Fruit fly (Drosophila melanogaster) whole organism, embryonic: ENCODE data around the gene GstD7.

ENCODE experiments used
- CG10147 ChIP-seq: fragments of 200-800 bp; sonication (Bioruptor generic); optimal IDR thresholded peaks from 2 replicates; lab custom pipeline; 2019; ENCODE audit warnings: missing biosample characterization, mild to moderate bottlenecking, missing genetic modification characterization, moderate library complexity
- CG12104 ChIP-seq: fragments of 200-800 bp; sonication (Bioruptor generic); optimal IDR thresholded peaks from 3 replicates; lab custom pipeline; 2016; ENCODE audit warnings: missing biosample characterization, missing genetic modification characterization
- CG12155 ChIP-seq: fragments of 200-800 bp; sonication (Bioruptor generic); optimal IDR thresholded peaks from 3 replicates; lab custom pipeline; 2016; ENCODE audit warnings: missing biosample characterization, missing genetic modification characterization
- CG14860 ChIP-seq: fragments of 200-800 bp; sonication (Bioruptor generic); IDR thresholded peaks from 3 replicates; pipeline ENCODE4 v1.3.6; 2022; ENCODE audit warnings: missing biosample characterization, missing genetic modification characterization; ENCODE audit not compliant: partially characterized antibody
- CG15696 ChIP-seq: fragments of 200-800 bp; sonication (Bioruptor generic); optimal IDR thresholded peaks from 2 replicates; lab custom pipeline; 2019; ENCODE audit warnings: missing biosample characterization, mild to moderate bottlenecking, missing genetic modification characterization, moderate library complexity
- CG1602 ChIP-seq: fragments of 200-800 bp; sonication (Bioruptor generic); optimal IDR thresholded peaks from 3 replicates; lab custom pipeline; 2016; ENCODE audit warnings: missing biosample characterization, missing genetic modification characterization
- CG17186 ChIP-seq: fragments of 200-800 bp; sonication (Bioruptor generic); optimal IDR thresholded peaks from 3 replicates; lab custom pipeline; 2017; ENCODE audit warnings: missing biosample characterization, missing genetic modification reagents, missing genetic modification characterization
- CG18619 ChIP-seq: fragments of 200-800 bp; sonication (Bioruptor generic); optimal IDR thresholded peaks from 3 replicates; lab custom pipeline; 2017; ENCODE audit warnings: missing biosample characterization, mild to moderate bottlenecking, missing genetic modification characterization
- CG18764 ChIP-seq: fragments of 200-800 bp; sonication (Bioruptor generic); optimal IDR thresholded peaks from 3 replicates; lab custom pipeline; 2016; ENCODE audit warnings: missing biosample characterization, missing genetic modification characterization
- CG33557 ChIP-seq: fragments of 200-800 bp; sonication (Bioruptor generic); optimal IDR thresholded peaks from 2 replicates; lab custom pipeline; 2019; ENCODE audit warnings: missing biosample characterization, mild to moderate bottlenecking, missing genetic modification characterization, moderate library complexity
- CG34376 ChIP-seq: fragments of 200-800 bp; sonication (Bioruptor generic); optimal IDR thresholded peaks from 2 replicates; lab custom pipeline; 2018; ENCODE audit warnings: missing biosample characterization, mild to moderate bottlenecking, missing genetic modification characterization
- CG6254 ChIP-seq: fragments of 200-800 bp; sonication (Bioruptor generic); optimal IDR thresholded peaks from 3 replicates; lab custom pipeline; 2017; ENCODE audit warnings: mild to moderate bottlenecking, missing biosample characterization, missing genetic modification reagents, missing genetic modification characterization
- CG7271 ChIP-seq: fragments of 200-800 bp; sonication (Bioruptor generic); optimal IDR thresholded peaks from 2 replicates; lab custom pipeline; 2018; ENCODE audit warnings: missing biosample characterization, mild to moderate bottlenecking, missing genetic modification characterization, moderate library complexity
- CG7987 ChIP-seq: fragments of 200-800 bp; sonication (Bioruptor generic); optimal IDR thresholded peaks from 2 replicates; lab custom pipeline; 2018; ENCODE audit warnings: missing biosample characterization, mild to moderate bottlenecking, missing genetic modification characterization, moderate library complexity
- CTCF ChIP-seq: fragments of 200-800 bp; sonication (Bioruptor generic); optimal IDR thresholded peaks from 2 replicates; lab custom pipeline; 2017; ENCODE audit warnings: missing biosample characterization, mild to moderate bottlenecking, missing genetic modification characterization, moderate library complexity
- Dp ChIP-seq: fragments of 200-800 bp; sonication (Bioruptor generic); optimal IDR thresholded peaks from 2 replicates; lab custom pipeline; 2018; ENCODE audit warnings: missing biosample characterization, mild to moderate bottlenecking, missing genetic modification characterization, moderate library complexity
- HLHmδ ChIP-seq: fragments of 200-800 bp; sonication (Bioruptor generic); optimal IDR thresholded peaks from 2 replicates; lab custom pipeline; 2018; ENCODE audit warnings: missing biosample characterization, mild to moderate bottlenecking, missing genetic modification characterization, moderate library complexity
- HmgD ChIP-seq: fragments of 200-800 bp; sonication (Bioruptor generic); optimal IDR thresholded peaks from 3 replicates; lab custom pipeline; 2016; ENCODE audit warnings: missing biosample characterization, missing genetic modification characterization
- HmgZ ChIP-seq: fragments of 200-800 bp; sonication (Bioruptor generic); optimal IDR thresholded peaks from 2 replicates; lab custom pipeline; 2018; ENCODE audit warnings: missing biosample characterization, mild to moderate bottlenecking, missing genetic modification characterization
- Hr51 ChIP-seq, 2 experiments: fragments of 200-800 bp; sonication (Bioruptor generic); optimal IDR thresholded peaks; 2 replicates in 1 of 2; 3 replicates in 1 of 2; lab custom pipeline; 2016 to 2018; ENCODE audit warnings: missing biosample characterization in 2 of 2, missing genetic modification characterization in 2 of 2, mild to moderate bottlenecking in 1 of 2, moderate library complexity in 1 of 2
- MTF-1 ChIP-seq: fragments of 200-800 bp; sonication (Bioruptor generic); optimal IDR thresholded peaks from 2 replicates; lab custom pipeline; 2018; ENCODE audit warnings: missing biosample characterization, mild to moderate bottlenecking, missing genetic modification characterization, borderline replicate concordance
- Mrtf ChIP-seq: fragments of 200-800 bp; sonication (Bioruptor generic); IDR thresholded peaks from 3 replicates; pipeline ENCODE4 v1.3.6; 2022; ENCODE audit warnings: missing biosample characterization, missing genetic modification characterization
- NC2α ChIP-seq: fragments of 200-800 bp; sonication (Bioruptor generic); optimal IDR thresholded peaks from 2 replicates; lab custom pipeline; 2016; ENCODE audit warnings: missing biosample characterization, missing genetic modification characterization
- Nf-YA ChIP-seq: fragments of 200-800 bp; sonication (Bioruptor generic); IDR thresholded peaks from 2 replicates; pipeline ENCODE4 v1.3.6; 2022; ENCODE audit warnings: missing biosample characterization, missing genetic modification characterization
- Nf-YC ChIP-seq: fragments of 200-800 bp; optimal IDR thresholded peaks from 3 replicates; lab custom pipeline; 2019; ENCODE audit warnings: missing biosample characterization, mild to moderate bottlenecking, missing genetic modification characterization, moderate library complexity
- PHDP ChIP-seq: fragments of 200-800 bp; sonication (Bioruptor generic); optimal IDR thresholded peaks from 3 replicates; lab custom pipeline; 2018; ENCODE audit warnings: missing biosample characterization, mild to moderate bottlenecking, missing genetic modification characterization, moderate library complexity
- Poxn ChIP-seq: fragments of 200-800 bp; sonication (Bioruptor generic); IDR thresholded peaks from 2 replicates; pipeline ENCODE4 v1.3.6; 2022; ENCODE audit warnings: missing biosample characterization, missing genetic modification characterization
- Taf1 ChIP-seq: fragments of 200-800 bp; sonication (Bioruptor generic); IDR thresholded peaks from 2 replicates; pipeline ENCODE4 v1.3.6; 2022; ENCODE audit warnings: missing biosample characterization, missing genetic modification characterization
- Xbp1 ChIP-seq: fragments of 200-800 bp; sonication (Bioruptor generic); optimal IDR thresholded peaks from 3 replicates; lab custom pipeline; 2016; ENCODE audit warnings: missing biosample characterization, mild to moderate bottlenecking, missing genetic modification characterization
- ac ChIP-seq: fragments of 200-800 bp; sonication (Bioruptor generic); optimal IDR thresholded peaks from 3 replicates; lab custom pipeline; 2017; ENCODE audit warnings: missing biosample characterization, mild to moderate bottlenecking, missing genetic modification characterization
- ap ChIP-seq: fragments of 200-800 bp; sonication (Bioruptor generic); IDR thresholded peaks from 2 replicates; pipeline ENCODE4 v1.3.6; 2022; ENCODE audit warnings: missing biosample characterization, missing genetic modification characterization
- ato ChIP-seq: fragments of 200-800 bp; sonication (Bioruptor generic); IDR thresholded peaks from 2 replicates; pipeline ENCODE4 v1.3.6; 2022; ENCODE audit warnings: missing biosample characterization, missing genetic modification characterization; ENCODE audit not compliant: partially characterized antibody
- corto ChIP-seq: fragments of 200-800 bp; sonication (Bioruptor generic); optimal IDR thresholded peaks from 2 replicates; lab custom pipeline; 2016; ENCODE audit warnings: missing biosample characterization, mild to moderate bottlenecking, missing genetic modification characterization, moderate library complexity
- dan ChIP-seq: fragments of 200-800 bp; sonication (Bioruptor generic); IDR thresholded peaks from 2 replicates; pipeline ENCODE4 v1.3.6; 2022; ENCODE audit warnings: missing biosample characterization, missing genetic modification characterization
- dati ChIP-seq: fragments of 200-800 bp; sonication (Bioruptor generic); IDR thresholded peaks from 2 replicates; pipeline ENCODE4 v1.3.6; 2022; ENCODE audit warnings: missing biosample characterization, missing genetic modification characterization
- emc ChIP-seq: fragments of 200-800 bp; sonication (Bioruptor generic); optimal IDR thresholded peaks from 2 replicates; lab custom pipeline; 2016; ENCODE audit warnings: missing biosample characterization, missing genetic modification characterization
- en ChIP-seq: fragments of 200-800 bp; sonication (Bioruptor generic); optimal IDR thresholded peaks from 2 replicates; lab custom pipeline; 2016; ENCODE audit warnings: missing biosample characterization, missing genetic modification characterization
- fd102C ChIP-seq: fragments of 200-800 bp; sonication (Bioruptor generic); optimal IDR thresholded peaks from 2 replicates; lab custom pipeline; 2018; ENCODE audit warnings: missing biosample characterization, mild to moderate bottlenecking, missing genetic modification characterization, moderate library complexity
- fd3F ChIP-seq: fragments of 200-800 bp; sonication (Bioruptor generic); optimal IDR thresholded peaks from 2 replicates; lab custom pipeline; 2018; ENCODE audit warnings: missing biosample characterization, mild to moderate bottlenecking, missing genetic modification characterization, moderate library complexity
- gfzf ChIP-seq: fragments of 200-800 bp; sonication (Bioruptor generic); optimal IDR thresholded peaks from 2 replicates; lab custom pipeline; 2016; ENCODE audit warnings: missing biosample characterization, mild to moderate bottlenecking, missing genetic modification characterization, moderate library complexity
- jigr1 ChIP-seq: fragments of 200-800 bp; sonication (Bioruptor generic); IDR thresholded peaks from 3 replicates; pipeline ENCODE4 v1.3.6; 2022; ENCODE audit warnings: missing biosample characterization, missing genetic modification characterization
- mirr ChIP-seq: fragments of 200-800 bp; sonication (Bioruptor generic); optimal IDR thresholded peaks from 3 replicates; lab custom pipeline; 2018; ENCODE audit warnings: missing biosample characterization, mild to moderate bottlenecking, missing genetic modification characterization
- nau ChIP-seq: fragments of 200-800 bp; sonication (Bioruptor generic); optimal IDR thresholded peaks from 3 replicates; lab custom pipeline; 2017; ENCODE audit warnings: missing biosample characterization, mild to moderate bottlenecking, missing genetic modification characterization, missing genetic modification reagents
- ro ChIP-seq: fragments of 200-800 bp; sonication (Bioruptor generic); IDR thresholded peaks from 2 replicates; pipeline ENCODE4 v1.3.6; 2022; ENCODE audit warnings: missing biosample characterization, missing genetic modification characterization
- row ChIP-seq: fragments of 200-800 bp; sonication (Bioruptor generic); IDR thresholded peaks from 3 replicates; pipeline ENCODE4 v1.3.6; 2022; ENCODE audit warnings: missing biosample characterization, missing genetic modification characterization
- slou ChIP-seq: fragments of 200-800 bp; sonication (Bioruptor generic); optimal IDR thresholded peaks from 3 replicates; lab custom pipeline; 2016; ENCODE audit warnings: missing biosample characterization, missing genetic modification characterization
- tap ChIP-seq: fragments of 200-800 bp; optimal IDR thresholded peaks from 3 replicates; lab custom pipeline; 2019; ENCODE audit warnings: missing biosample characterization, mild to moderate bottlenecking, missing genetic modification characterization, moderate library complexity
- tgo ChIP-seq: fragments of 200-800 bp; sonication (Bioruptor generic); IDR thresholded peaks from 3 replicates; pipeline ENCODE4 v1.3.6; 2022; ENCODE audit warnings: missing biosample characterization, missing genetic modification characterization
- tll ChIP-seq, 2 experiments: fragments of 200-800 bp in 1 of 2; fragments of >200 bp in 1 of 2; sonication (Bioruptor generic) in 1 of 2; optimal IDR thresholded peaks; 2 replicates each; lab custom pipeline; 2017 to 2019; ENCODE audit warnings: missing biosample characterization in 2 of 2, missing genetic modification characterization in 2 of 2, mild to moderate bottlenecking in 1 of 2, moderate library complexity in 1 of 2
- wek ChIP-seq: fragments of 200-800 bp; sonication (Bioruptor generic); optimal IDR thresholded peaks from 3 replicates; lab custom pipeline; 2018; ENCODE audit warnings: missing biosample characterization, mild to moderate bottlenecking, missing genetic modification characterization, moderate library complexity
- z ChIP-seq: fragments of 200-800 bp; sonication (Bioruptor generic); IDR thresholded peaks from 3 replicates; pipeline ENCODE4 v1.3.6; 2022; ENCODE audit warnings: missing biosample characterization, missing genetic modification characterization

Gene GstD7

dm6 chr3R:12356044-12356443 lies 22.3 kb upstream of the GstD7 start, which contains the start of gene MBD-R2 (continued):
- TF ChIP-seq Mrtf (GFP tag; lab: Robert Waterston, UW): no peak
- no peak for TF ChIP-seq wek (GFP tag; lab: Kevin White, UChicago)
- TF ChIP-seq Poxn (GFP tag; lab: Robert Waterston, UW): no peak
- TF ChIP-seq tll (GFP tag; optimal IDR thresholded peaks at IDR 0.05; lab: Kevin White, UChicago): no peak
- no peak for TF ChIP-seq CG18764
- peak; percentile 24 for TF ChIP-seq Nf-YC (tag; lab: Kevin White, UChicago)
- no peak for TF ChIP-seq slou
- TF ChIP-seq CG7987 (GFP tag; lab: Kevin White, UChicago): no peak
- TF ChIP-seq CG7271 (tag; lab: Kevin White, UChicago): no peak
- no peak for TF ChIP-seq NC2α
- no peak for TF ChIP-seq CG10147 (GFP tag; lab: Kevin White, UChicago)
- TF ChIP-seq CG6254: no peak
- TF ChIP-seq CG17186 (GFP tag; lab: Kevin White, UChicago): peak; percentile 51
- TF ChIP-seq corto: no peak
- TF ChIP-seq HmgZ (tag; lab: Kevin White, UChicago): peak; percentile 47
- no peak for TF ChIP-seq ro (GFP tag; lab: Robert Waterston, UW)
- TF ChIP-seq CG12104 (GFP tag; lab: Kevin White, UChicago): no peak
- no peak for TF ChIP-seq jigr1 (GFP tag; lab: Robert Waterston, UW)
- no peak for TF ChIP-seq HmgD
- peak; percentile 69 for TF ChIP-seq row (GFP tag; lab: Robert Waterston, UW)
- TF ChIP-seq en: no peak
- TF ChIP-seq tap (tag; lab: Kevin White, UChicago): no peak
- TF ChIP-seq CG18619 (GFP tag; lab: Kevin White, UChicago): no peak
- TF ChIP-seq emc (GFP tag; lab: Kevin White, UChicago): no peak
- no peak for TF ChIP-seq CG34376 (GFP tag; lab: Kevin White, UChicago)
- peak; percentile 74 for TF ChIP-seq gfzf (GFP tag; lab: Kevin White, UChicago)
- TF ChIP-seq CG15696 (tag; lab: Kevin White, UChicago): no peak
- TF ChIP-seq fd102C (GFP tag; lab: Kevin White, UChicago): no peak
- TF ChIP-seq dati (GFP tag; lab: Robert Waterston, UW): no peak
- no peak; the same call in none of the 2 replicates for TF ChIP-seq ato (GFP tag; lab: Robert Waterston, UW)
- TF ChIP-seq ac (GFP tag; lab: Kevin White, UChicago): no peak
- TF ChIP-seq PHDP (tag; lab: Kevin White, UChicago): peak; percentile 11
- no peak for TF ChIP-seq mirr (GFP tag; lab: Kevin White, UChicago)
- TF ChIP-seq Hr51 (GFP tag; optimal IDR thresholded peaks at IDR 0.05; lab: Kevin White, UChicago): peak in 1 of 2 experiments; percentile 3
- TF ChIP-seq CG1602: no peak
- TF ChIP-seq CG12155 (GFP tag; lab: Kevin White, UChicago): no peak
- no peak for TF ChIP-seq tgo (GFP tag; lab: Robert Waterston, UW)
- TF ChIP-seq HLHmδ (GFP tag; lab: Kevin White, UChicago): no peak
- TF ChIP-seq fd3F: no peak
- no peak for TF ChIP-seq MTF-1 (GFP tag; lab: Kevin White, UChicago)
- peak; percentile 52 for TF ChIP-seq CTCF (GFP tag; lab: Kevin White, UChicago)
- TF ChIP-seq CG14860 (GFP tag; lab: Robert Waterston, UW): 0 out of 3 replicates have a peak, but pooled peaks have one; percentile 37
- TF ChIP-seq CG33557 (GFP tag; lab: Kevin White, UChicago): no peak
- TF ChIP-seq z (GFP tag; lab: Robert Waterston, UW): no peak
- no peak for TF ChIP-seq Taf1 (GFP tag; lab: Robert Waterston, UW)
- no peak for TF ChIP-seq Nf-YA
- peak; percentile 67 for TF ChIP-seq Dp (GFP tag; lab: Kevin White, UChicago)
- TF ChIP-seq Xbp1 (GFP tag; lab: Kevin White, UChicago): no peak
- TF ChIP-seq dan (GFP tag; lab: Robert Waterston, UW): no peak
- no peak for TF ChIP-seq nau
- no peak for TF ChIP-seq ap (GFP tag; lab: Robert Waterston, UW)
